Fruit fly (Drosophila melanogaster) whole organism, embryonic: Measurements from ENCODE around the gene Seipin.

ENCODE experiments used
- Adf1 ChIP-seq: fragments of 200-800 bp; sonication (Bioruptor generic); IDR thresholded peaks from 2 replicates; pipeline ENCODE4 v1.3.6; 2022; ENCODE audit warnings: missing biosample characterization, missing genetic modification characterization
- BtbVII ChIP-seq: fragments of 200-800 bp; sonication (Bioruptor generic); optimal IDR thresholded peaks from 3 replicates; lab custom pipeline; 2017; ENCODE audit warnings: missing biosample characterization, mild to moderate bottlenecking, missing genetic modification characterization
- CG1024 ChIP-seq: fragments of 200-800 bp; sonication (Bioruptor generic); IDR thresholded peaks from 2 replicates; pipeline ENCODE4 v1.3.6; 2022; ENCODE audit warnings: missing biosample characterization, missing genetic modification characterization
- CG10565 ChIP-seq: fragments of 200-800 bp; sonication (Bioruptor generic); optimal IDR thresholded peaks from 3 replicates; lab custom pipeline; 2016; ENCODE audit warnings: missing biosample characterization, mild to moderate bottlenecking, missing genetic modification characterization
- CG11560 ChIP-seq: fragments of 200-800 bp; sonication (Bioruptor generic); IDR thresholded peaks from 3 replicates; pipeline ENCODE4 v1.3.6; 2022; ENCODE audit warnings: missing biosample characterization, missing genetic modification characterization
- CG11723 ChIP-seq: fragments of 200-800 bp; sonication (Bioruptor generic); optimal IDR thresholded peaks from 2 replicates; lab custom pipeline; 2017; ENCODE audit warnings: missing biosample characterization, mild to moderate bottlenecking, missing genetic modification characterization
- CG12155 ChIP-seq: fragments of 200-800 bp; sonication (Bioruptor generic); optimal IDR thresholded peaks from 3 replicates; lab custom pipeline; 2016; ENCODE audit warnings: missing biosample characterization, missing genetic modification characterization
- CG12299 ChIP-seq: fragments of 200-800 bp; sonication (Bioruptor generic); optimal IDR thresholded peaks from 2 replicates; lab custom pipeline; 2018; ENCODE audit warnings: missing biosample characterization, mild to moderate bottlenecking, missing genetic modification characterization
- CG14667 ChIP-seq: fragments of 200-800 bp; sonication (Bioruptor generic); IDR thresholded peaks from 2 replicates; pipeline ENCODE4 v1.3.6; 2022; ENCODE audit warnings: missing biosample characterization, missing genetic modification characterization
- CG14710 ChIP-seq: fragments of 200-800 bp; sonication (Bioruptor generic); optimal IDR thresholded peaks from 3 replicates; lab custom pipeline; 2019; ENCODE audit warnings: missing biosample characterization, mild to moderate bottlenecking, missing genetic modification characterization, moderate library complexity
- CG1529 ChIP-seq: fragments of 200-800 bp; sonication (Bioruptor generic); optimal IDR thresholded peaks from 3 replicates; lab custom pipeline; 2018; ENCODE audit warnings: missing biosample characterization, missing genetic modification characterization
- CG15514 ChIP-seq: fragments of 200-800 bp; sonication (Bioruptor generic); optimal IDR thresholded peaks from 3 replicates; lab custom pipeline; 2017; ENCODE audit warnings: missing biosample characterization, missing genetic modification characterization, mild to moderate bottlenecking, moderate library complexity, missing genetic modification reagents
- CG1603 ChIP-seq: fragments of 200-800 bp; sonication (Bioruptor generic); optimal IDR thresholded peaks from 2 replicates; lab custom pipeline; 2019; ENCODE audit warnings: missing biosample characterization, mild to moderate bottlenecking, missing genetic modification characterization, moderate library complexity
- CG16815 ChIP-seq: fragments of 200-800 bp; sonication (Bioruptor generic); optimal IDR thresholded peaks from 3 replicates; lab custom pipeline; 2017; ENCODE audit warnings: missing biosample characterization, mild to moderate bottlenecking, missing genetic modification characterization
- CG18011 ChIP-seq: fragments of 200-800 bp; sonication (Bioruptor generic); optimal IDR thresholded peaks from 2 replicates; lab custom pipeline; 2017; ENCODE audit warnings: missing biosample characterization, missing genetic modification characterization, mild to moderate bottlenecking, moderate library complexity, missing genotype
- CG2712 ChIP-seq: fragments of 200-800 bp; optimal IDR thresholded peaks from 3 replicates; lab custom pipeline; 2019; ENCODE audit warnings: missing biosample characterization, mild to moderate bottlenecking, missing genetic modification characterization, moderate library complexity
- CG5953 ChIP-seq: fragments of 200-800 bp; sonication (Bioruptor generic); IDR thresholded peaks from 2 replicates; pipeline ENCODE4 v1.3.6; 2022; ENCODE audit warnings: missing biosample characterization, missing genetic modification characterization
- CG6654 ChIP-seq: fragments of 200-800 bp; sonication (Bioruptor generic); optimal IDR thresholded peaks from 2 replicates; lab custom pipeline; 2017; ENCODE audit warnings: missing biosample characterization, mild to moderate bottlenecking, missing genetic modification characterization
- CG7271 ChIP-seq: fragments of 200-800 bp; sonication (Bioruptor generic); optimal IDR thresholded peaks from 2 replicates; lab custom pipeline; 2018; ENCODE audit warnings: missing biosample characterization, mild to moderate bottlenecking, missing genetic modification characterization, moderate library complexity
- CG7745 ChIP-seq: fragments of 200-800 bp; sonication (Bioruptor generic); optimal IDR thresholded peaks from 2 replicates; lab custom pipeline; 2018; ENCODE audit warnings: missing biosample characterization, mild to moderate bottlenecking, missing genetic modification characterization, moderate library complexity
- CG7839 ChIP-seq: fragments of 200-800 bp; sonication (Bioruptor generic); optimal IDR thresholded peaks from 3 replicates; lab custom pipeline; 2018; ENCODE audit warnings: missing biosample characterization, mild to moderate bottlenecking, missing genetic modification characterization, moderate library complexity
- CG7963 ChIP-seq: fragments of 200-800 bp; sonication (Bioruptor generic); IDR thresholded peaks from 3 replicates; pipeline ENCODE4 v1.3.6; 2022; ENCODE audit warnings: missing biosample characterization, missing genetic modification characterization; ENCODE audit not compliant: partially characterized antibody
- CG9437 ChIP-seq: fragments of 200-800 bp; sonication (Bioruptor generic); optimal IDR thresholded peaks from 2 replicates; lab custom pipeline; 2018; ENCODE audit warnings: missing biosample characterization, mild to moderate bottlenecking, missing genetic modification characterization
- Chrac-16 ChIP-seq: fragments of 200-800 bp; sonication (Bioruptor generic); optimal IDR thresholded peaks from 3 replicates; lab custom pipeline; 2016; ENCODE audit warnings: missing biosample characterization, missing genetic modification characterization
- Deaf1 ChIP-seq: fragments of 200-800 bp; optimal IDR thresholded peaks from 3 replicates; lab custom pipeline; 2019; ENCODE audit warnings: missing biosample characterization, mild to moderate bottlenecking, missing genetic modification characterization, moderate library complexity
- Fer3 ChIP-seq: fragments of 200-800 bp; sonication (Bioruptor generic); optimal IDR thresholded peaks from 2 replicates; lab custom pipeline; 2018; ENCODE audit warnings: missing biosample characterization, mild to moderate bottlenecking, missing genetic modification characterization, moderate library complexity
- Hand ChIP-seq: fragments of 200-800 bp; sonication (Bioruptor generic); optimal IDR thresholded peaks from 2 replicates; lab custom pipeline; 2017; ENCODE audit warnings: mild to moderate bottlenecking, missing biosample characterization, missing genetic modification reagents, missing genetic modification characterization
- Hr39 ChIP-seq: fragments of >200 bp; optimal IDR thresholded peaks from 2 replicates; lab custom pipeline; 2017
- Oli ChIP-seq: fragments of 200-800 bp; sonication (Bioruptor generic); optimal IDR thresholded peaks from 2 replicates; lab custom pipeline; 2018; ENCODE audit warnings: missing biosample characterization, mild to moderate bottlenecking, missing genetic modification characterization, moderate library complexity
- Optix ChIP-seq: fragments of 200-800 bp; sonication (Bioruptor generic); IDR thresholded peaks from 3 replicates; pipeline ENCODE4 v1.3.6; 2022; ENCODE audit warnings: missing biosample characterization, missing genetic modification characterization
- Sox102F ChIP-seq: fragments of 200-800 bp; sonication (Bioruptor generic); optimal IDR thresholded peaks from 2 replicates; lab custom pipeline; 2018; ENCODE audit warnings: missing biosample characterization, mild to moderate bottlenecking, missing genetic modification characterization, moderate library complexity
- Trl ChIP-seq, 3 experiments: fragments of >200 bp in 2 of 3; fragments of 200-800 bp in 1 of 3; sonication (Bioruptor generic) in 1 of 3; optimal IDR thresholded peaks; 2 replicates in 1 of 3; 3 replicates in 2 of 3; lab custom pipeline; 2016 to 2017; ENCODE audit warnings: missing biosample characterization in 1 of 3, missing genetic modification characterization in 1 of 3
- ap ChIP-seq: fragments of 200-800 bp; sonication (Bioruptor generic); IDR thresholded peaks from 2 replicates; pipeline ENCODE4 v1.3.6; 2022; ENCODE audit warnings: missing biosample characterization, missing genetic modification characterization
- bowl ChIP-seq: fragments of 200-800 bp; sonication (Bioruptor generic); IDR thresholded peaks from 2 replicates; pipeline ENCODE4 v1.3.6; 2022; ENCODE audit warnings: missing biosample characterization, missing genetic modification characterization
- caup ChIP-seq: fragments of 200-800 bp; sonication (Bioruptor generic); optimal IDR thresholded peaks from 3 replicates; lab custom pipeline; 2017; ENCODE audit warnings: missing biosample characterization, mild to moderate bottlenecking, missing genetic modification characterization, moderate library complexity; ENCODE audit not compliant: severe bottlenecking
- cg ChIP-seq: fragments of 200-800 bp; sonication (Bioruptor generic); optimal IDR thresholded peaks from 3 replicates; lab custom pipeline; 2019; ENCODE audit warnings: missing biosample characterization, mild to moderate bottlenecking, missing genetic modification characterization, moderate library complexity
- danr ChIP-seq: fragments of 200-800 bp; sonication (Bioruptor generic); IDR thresholded peaks from 2 replicates; pipeline ENCODE4 v1.3.6; 2022; ENCODE audit warnings: missing biosample characterization, missing genetic modification characterization
- emc ChIP-seq: fragments of 200-800 bp; sonication (Bioruptor generic); optimal IDR thresholded peaks from 2 replicates; lab custom pipeline; 2016; ENCODE audit warnings: missing biosample characterization, missing genetic modification characterization
- ems ChIP-seq: fragments of 200-800 bp; sonication (Bioruptor generic); optimal IDR thresholded peaks from 3 replicates; lab custom pipeline; 2016; ENCODE audit warnings: missing biosample characterization, missing genetic modification characterization
- fd64A ChIP-seq: fragments of 200-800 bp; sonication (Bioruptor generic); optimal IDR thresholded peaks from 3 replicates; lab custom pipeline; 2018; ENCODE audit warnings: missing biosample characterization, mild to moderate bottlenecking, missing genetic modification characterization
- insv ChIP-seq, 2 experiments: fragments of 200-800 bp; sonication (Bioruptor generic); optimal IDR thresholded peaks; 3 replicates each; lab custom pipeline; 2016 to 2018; ENCODE audit warnings: missing biosample characterization in 2 of 2, missing genetic modification characterization in 2 of 2
- lola ChIP-seq, 3 experiments: fragments of >200 bp in 2 of 3; fragments of 200-800 bp in 1 of 3; sonication (Bioruptor generic) in 1 of 3; optimal IDR thresholded peaks; 2 replicates each; lab custom pipeline; 2017 to 2019; ENCODE audit warnings: missing biosample characterization in 3 of 3, missing genetic modification characterization in 3 of 3, mild to moderate bottlenecking in 1 of 3, moderate library complexity in 1 of 3
- nerfin-1 ChIP-seq: fragments of 200-800 bp; sonication (Bioruptor generic); optimal IDR thresholded peaks from 3 replicates; lab custom pipeline; 2019; ENCODE audit warnings: missing biosample characterization, mild to moderate bottlenecking, missing genetic modification characterization, moderate library complexity
- nerfin-2 ChIP-seq: fragments of 200-800 bp; sonication (Bioruptor generic); IDR thresholded peaks from 2 replicates; pipeline ENCODE4 v1.3.6; 2022; ENCODE audit warnings: missing biosample characterization, missing genetic modification characterization; ENCODE audit not compliant: partially characterized antibody
- oc ChIP-seq: fragments of 200-800 bp; sonication (Bioruptor generic); optimal IDR thresholded peaks from 2 replicates; lab custom pipeline; 2018; ENCODE audit warnings: missing biosample characterization, mild to moderate bottlenecking, missing genetic modification characterization, moderate library complexity
- pita ChIP-seq: fragments of 200-800 bp; sonication (Bioruptor generic); optimal IDR thresholded peaks from 2 replicates; lab custom pipeline; 2017; ENCODE audit warnings: missing biosample characterization, mild to moderate bottlenecking, missing genetic modification characterization
- pnt ChIP-seq: fragments of 200-800 bp; sonication (Bioruptor generic); optimal IDR thresholded peaks from 3 replicates; lab custom pipeline; 2016; ENCODE audit warnings: missing biosample characterization, missing genetic modification characterization
- slbo ChIP-seq: fragments of 200-800 bp; sonication (Bioruptor generic); IDR thresholded peaks from 2 replicates; pipeline ENCODE4 v1.3.6; 2022; ENCODE audit warnings: missing biosample characterization, missing genetic modification characterization

Seipin gene

dm6 chrX:2581793-2582503 lies 37.7 kb upstream of the Seipin start (continued):
- TF ChIP-seq CG18011 (peak; percentile 53), CG9437 (GFP tag; lab: Kevin White, UChicago) (peak; percentile 32), Oli (peak; percentile 72), danr (no peak), Hr39 (lab: Kevin White, UChicago) (no peak), pita (GFP tag; lab: Kevin White, UChicago) (no peak), CG10565 (no peak), oc (peak; percentile 29), BtbVII (peak; percentile 80), CG11560 (tag; lab: Robert Waterston, UW) (peak; percentile 58; the same call in 2 of the 3 replicates), CG1024 (GFP tag; lab: Robert Waterston, UW) (peak; percentile 48; the same call in 1 of the 2 replicates), CG16815 (GFP tag; lab: Kevin White, UChicago) (peak; percentile 30), emc (GFP tag; lab: Kevin White, UChicago) (peak; percentile 57), Optix (GFP tag; lab: Robert Waterston, UW) (peak; percentile 71; the same call in 2 of the 3 replicates), bowl (no peak), fd64A (GFP tag; lab: Kevin White, UChicago) (no peak), CG12155 (GFP tag; lab: Kevin White, UChicago) (peak; percentile 66), insv (GFP tag; optimal IDR thresholded peaks at IDR 0.05; lab: Kevin White, UChicago) (no peak), CG14710 (tag; lab: Kevin White, UChicago) (peak; percentile 0), Adf1 (peak; percentile 62), Deaf1 (tag; lab: Kevin White, UChicago) (peak; percentile 96), lola (GFP tag; optimal IDR thresholded peaks at IDR 0.05; lab: Kevin White, UChicago) (no peak), slbo (peak; percentile 89), Trl (optimal IDR thresholded peaks at IDR 0.05; lab: Kevin White, UChicago) (no peak), Trl (GFP tag; optimal IDR thresholded peaks at IDR 0.05; lab: Kevin White, UChicago) (peak; percentile 73), caup (peak; percentile 88), CG2712 (peak; percentile 54), CG6654 (GFP tag; lab: Kevin White, UChicago) (peak; percentile 10), CG1529 (GFP tag; lab: Kevin White, UChicago) (no peak), cg (GFP tag; lab: Kevin White, UChicago) (no peak), CG7839 (peak; percentile 80), Fer3 (tag; lab: Kevin White, UChicago) (peak; percentile 81), Sox102F (GFP tag; lab: Kevin White, UChicago) (peak; percentile 73), CG1603 (tag; lab: Kevin White, UChicago) (peak; percentile 78), CG7963 (GFP tag; lab: Robert Waterston, UW) (no peak), Chrac-16 (peak; percentile 60), ap (no peak), Hand (GFP tag; lab: Kevin White, UChicago) (peak; percentile 79), CG7271 (tag; lab: Kevin White, UChicago) (no peak), CG12299 (tag; lab: Kevin White, UChicago) (peak; percentile 33), CG7745 (no peak), CG11723 (GFP tag; lab: Kevin White, UChicago) (peak; percentile 6), CG14667 (GFP tag; lab: Robert Waterston, UW) (peak; percentile 61), nerfin-2 (no peak), CG15514 (GFP tag; lab: Kevin White, UChicago) (peak; percentile 79), nerfin-1 (no peak), ems (GFP tag; lab: Kevin White, UChicago) (peak; percentile 82), CG5953 (GFP tag; lab: Robert Waterston, UW) (peak; percentile 66), pnt (GFP tag; lab: Kevin White, UChicago) (peak; percentile 70)
